Fruit fly (Drosophila melanogaster): ENCODE results near the gene fzo.

dm6 chr3R:23156347-23156864 is 47.4 kb downstream of the fzo start:
- no peak for TF ChIP-seq CG8478 (optimal IDR thresholded peaks at IDR 0.05)
- TF ChIP-seq CTCF (optimal IDR thresholded peaks at IDR 0.05) = no peak

All from S2 (cell line).